Worm (Caenorhabditis elegans) whole organism, L1 larva: ENCODE results near the gene col-72.
"Not testable (repeated sequence)": the region's sequence is repeated elsewhere in the genome, so short reads cannot be mapped to it uniquely, and the experiment has no call there.

Source experiments
- C04F5.9 ChIP-seq: sonication (generic microtip); optimal IDR thresholded peaks from 2 replicates; lab custom pipeline; 2016; ENCODE audit warnings: missing genetic modification characterization, missing compliant biosample characterization
- C16A3.4 ChIP-seq: fragments of 150-350 bp; optimal IDR thresholded peaks from 2 replicates; lab custom pipeline; 2014; ENCODE audit warnings: missing biosample characterization, missing genetic modification characterization
- C34B4.2 ChIP-seq: sonication (generic microtip); optimal IDR thresholded peaks from 2 replicates; lab custom pipeline; 2017; ENCODE audit warnings: mild to moderate bottlenecking, missing genetic modification characterization, missing compliant biosample characterization
- F16B12.6 ChIP-seq: fragments of 150-350 bp; optimal IDR thresholded peaks from 2 replicates; lab custom pipeline; 2014; ENCODE audit warnings: missing biosample characterization, missing genetic modification characterization
- aha-1 ChIP-seq: fragments of 150-350 bp; optimal IDR thresholded peaks from 2 replicates; lab custom pipeline; 2014; ENCODE audit warnings: missing biosample characterization, missing genetic modification characterization
- blmp-1 ChIP-seq: fragments of 150-350 bp; optimal IDR thresholded peaks from 2 replicates; lab custom pipeline; 2014; ENCODE audit warnings: missing biosample characterization, missing genetic modification characterization
- ceh-8 ChIP-seq: fragments of 200-800 bp; sonication (Bioruptor generic); optimal IDR thresholded peaks from 2 replicates; lab custom pipeline; 2018; ENCODE audit warnings: mild to moderate bottlenecking, missing genetic modification characterization, moderate library complexity, missing compliant biosample characterization
- ceh-82 ChIP-seq, 3 experiments: fragments of 150-350 bp in 1 of 3; sonication (generic microtip) in 2 of 3; optimal IDR thresholded peaks; 2 replicates each; lab custom pipeline; 2014 to 2017; ENCODE audit warnings: missing biosample characterization in 3 of 3, missing genetic modification characterization in 3 of 3
- ceh-90 ChIP-seq: sonication (generic microtip); optimal IDR thresholded peaks from 2 replicates; lab custom pipeline; 2016; ENCODE audit warnings: missing genetic modification characterization, missing compliant biosample characterization
- dpl-1 ChIP-seq, 3 experiments: fragments of 150-350 bp in 2 of 3; sonication (generic microtip) in 1 of 3; optimal IDR thresholded peaks; 2 replicates each; lab custom pipeline; 2014 to 2017; ENCODE audit warnings: missing biosample characterization in 3 of 3, missing genetic modification characterization in 3 of 3, missing genetic modification reagents in 3 of 3
- dsc-1 ChIP-seq: sonication (generic microtip); optimal IDR thresholded peaks from 2 replicates; lab custom pipeline; 2016; ENCODE audit warnings: mild to moderate bottlenecking, missing genetic modification characterization, missing compliant biosample characterization
- efl-1 ChIP-seq, 4 experiments: fragments of 150-350 bp; optimal IDR thresholded peaks in 3 of 4; peaks in 1 of 4; 1 replicate in 1 of 4; 2 replicates in 3 of 4; lab custom pipeline; 2014; ENCODE audit warnings: missing biosample characterization in 2 of 4, missing genetic modification characterization in 2 of 4, missing genetic modification reagents in 2 of 4
- egl-13 ChIP-seq: sonication (generic microtip); optimal IDR thresholded peaks from 2 replicates; lab custom pipeline; 2016; ENCODE audit warnings: missing genotype, missing genetic modification reagents, missing genetic modification characterization, missing compliant biosample characterization
- fkh-10 ChIP-seq: sonication (generic microtip); optimal IDR thresholded peaks from 2 replicates; lab custom pipeline; 2017; ENCODE audit warnings: missing biosample characterization, missing genetic modification reagents, missing genetic modification characterization
- fkh-4 ChIP-seq: sonication (generic microtip); optimal IDR thresholded peaks from 2 replicates; lab custom pipeline; 2016; ENCODE audit warnings: missing compliant biosample characterization, missing genetic modification characterization, borderline replicate concordance
- fkh-8 ChIP-seq: sonication (generic microtip); optimal IDR thresholded peaks from 2 replicates; lab custom pipeline; 2016; ENCODE audit warnings: mild to moderate bottlenecking, missing genetic modification characterization, missing compliant biosample characterization
- grh-1 ChIP-seq: fragments of 200-800 bp; sonication (Bioruptor generic); IDR thresholded peaks from 2 replicates; pipeline ENCODE4 v1.3.6; 2022; ENCODE audit warnings: missing genetic modification reagents, missing genetic modification characterization, missing compliant biosample characterization
- hlh-4 ChIP-seq: sonication (generic microtip); optimal IDR thresholded peaks from 2 replicates; lab custom pipeline; 2016; ENCODE audit warnings: mild to moderate bottlenecking, missing genetic modification characterization, missing compliant biosample characterization
- hpl-2 ChIP-seq: fragments of 150-350 bp; optimal IDR thresholded peaks from 2 replicates; lab custom pipeline; 2014; ENCODE audit warnings: missing biosample characterization, missing genetic modification reagents, missing genetic modification characterization
- lin-13 ChIP-seq: fragments of 150-350 bp; optimal IDR thresholded peaks from 2 replicates; lab custom pipeline; 2014; ENCODE audit warnings: missing biosample characterization, missing genetic modification reagents, missing genetic modification characterization
- lin-14 ChIP-seq: fragments of 200-800 bp; sonication (Bioruptor generic); optimal IDR thresholded peaks from 2 replicates; lab custom pipeline; 2018; ENCODE audit warnings: mild to moderate bottlenecking, missing genetic modification characterization, moderate library complexity, missing compliant biosample characterization
- lin-15B ChIP-seq: fragments of 150-350 bp; sonication (generic microtip); optimal IDR thresholded peaks from 3 replicates; lab custom pipeline; 2014; ENCODE audit warnings: missing biosample characterization, missing genetic modification characterization
- lin-35 ChIP-seq, 2 experiments: fragments of 150-350 bp; optimal IDR thresholded peaks; 2 replicates each; lab custom pipeline; 2014; ENCODE audit warnings: missing biosample characterization in 2 of 2, missing genetic modification characterization in 2 of 2, missing genetic modification reagents in 2 of 2
- lin-39 ChIP-seq: fragments of 150-350 bp; optimal IDR thresholded peaks from 2 replicates; lab custom pipeline; 2014; ENCODE audit warnings: missing biosample characterization, missing genetic modification reagents, missing genetic modification characterization
- lir-3 ChIP-seq: sonication (generic microtip); optimal IDR thresholded peaks from 2 replicates; lab custom pipeline; 2016; ENCODE audit warnings: mild to moderate bottlenecking, missing genetic modification characterization, moderate library complexity, missing compliant biosample characterization; ENCODE audit not compliant: poor library complexity
- lsy-2 ChIP-seq, 2 experiments: fragments of 150-350 bp; optimal IDR thresholded peaks; 2 replicates each; lab custom pipeline; 2014; ENCODE audit warnings: missing biosample characterization in 2 of 2, missing genetic modification characterization in 2 of 2
- mdl-1 ChIP-seq, 2 experiments: fragments of 150-350 bp; optimal IDR thresholded peaks; 2 replicates each; lab custom pipeline; 2014 to 2017; ENCODE audit warnings: missing biosample characterization in 2 of 2, missing genetic modification characterization in 2 of 2, inconsistent platforms in 1 of 2
- mep-1 ChIP-seq: fragments of 150-350 bp; optimal IDR thresholded peaks from 2 replicates; lab custom pipeline; 2014; ENCODE audit warnings: missing biosample characterization, missing genetic modification characterization
- nhr-12 ChIP-seq: sonication (generic microtip); optimal IDR thresholded peaks from 2 replicates; lab custom pipeline; 2017; ENCODE audit warnings: missing biosample characterization, missing genetic modification characterization
- nhr-19 ChIP-seq: fragments of 200-800 bp; sonication (Bioruptor generic); conservative IDR thresholded peaks from 2 replicates; pipeline ENCODE4 v1.3.6; 2022; ENCODE audit warnings: missing genetic modification characterization, missing compliant biosample characterization
- nhr-47 ChIP-seq: sonication (generic microtip); optimal IDR thresholded peaks from 2 replicates; lab custom pipeline; 2016; ENCODE audit warnings: mild to moderate bottlenecking, missing genetic modification characterization, moderate library complexity, missing compliant biosample characterization
- nhr-85 ChIP-seq: sonication (generic microtip); peaks from one replicate; lab custom pipeline; 2016; ENCODE audit warnings: missing genetic modification characterization, inconsistent platforms, missing compliant biosample characterization
- nhr-90 ChIP-seq: sonication (generic microtip); optimal IDR thresholded peaks from 2 replicates; lab custom pipeline; 2016; ENCODE audit warnings: mild to moderate bottlenecking, missing genetic modification characterization, missing compliant biosample characterization; ENCODE audit not compliant: poor library complexity
- pag-3 ChIP-seq: sonication (generic microtip); optimal IDR thresholded peaks from 2 replicates; lab custom pipeline; 2017; ENCODE audit warnings: missing genetic modification characterization, mild to moderate bottlenecking, missing compliant biosample characterization, antibody characterized with exemption, borderline replicate concordance; ENCODE audit not compliant: insufficient read depth
- pax-3 ChIP-seq: fragments of 200-800 bp; sonication (Bioruptor generic); optimal IDR thresholded peaks from 2 replicates; lab custom pipeline; 2018; ENCODE audit warnings: mild to moderate bottlenecking, missing genetic modification characterization, moderate library complexity, missing compliant biosample characterization
- pqm-1 ChIP-seq: sonication (generic microtip); optimal IDR thresholded peaks from 3 replicates; lab custom pipeline; 2017; ENCODE audit warnings: missing biosample characterization, missing genetic modification characterization
- rnt-1 ChIP-seq: sonication (generic microtip); optimal IDR thresholded peaks from 2 replicates; lab custom pipeline; 2016; ENCODE audit warnings: mild to moderate bottlenecking, missing genetic modification characterization, moderate library complexity, missing compliant biosample characterization
- snu-23 ChIP-seq: sonication (generic microtip); optimal IDR thresholded peaks from 2 replicates; lab custom pipeline; 2016; ENCODE audit warnings: missing genetic modification characterization, missing compliant biosample characterization
- sox-4 ChIP-seq: sonication (generic microtip); optimal IDR thresholded peaks from 2 replicates; lab custom pipeline; 2016; ENCODE audit warnings: missing genetic modification characterization, missing compliant biosample characterization
- sptf-1 ChIP-seq: fragments of 150-350 bp; optimal IDR thresholded peaks from 2 replicates; lab custom pipeline; 2014; ENCODE audit warnings: missing biosample characterization, missing genetic modification characterization
- tbx-2 ChIP-seq: sonication (generic microtip); optimal IDR thresholded peaks from 2 replicates; lab custom pipeline; 2016; ENCODE audit warnings: missing genetic modification characterization, missing compliant biosample characterization
- unc-130 ChIP-seq: fragments of 150-350 bp; optimal IDR thresholded peaks from 2 replicates; lab custom pipeline; 2017; ENCODE audit warnings: missing biosample characterization, missing genetic modification characterization, inconsistent platforms
- unc-30 ChIP-seq: sonication (generic microtip); optimal IDR thresholded peaks from 2 replicates; lab custom pipeline; 2017; ENCODE audit warnings: missing biosample characterization, missing genetic modification characterization
- vab-15 ChIP-seq: sonication (generic microtip); optimal IDR thresholded peaks from 2 replicates; lab custom pipeline; 2017; ENCODE audit warnings: missing genotype, mild to moderate bottlenecking, missing genetic modification characterization, missing compliant biosample characterization
- xbp-1 ChIP-seq: sonication (generic microtip); optimal IDR thresholded peaks from 2 replicates; lab custom pipeline; 2016; ENCODE audit warnings: missing genetic modification characterization, missing compliant biosample characterization
- ztf-11 ChIP-seq, 2 experiments: sonication (generic microtip); optimal IDR thresholded peaks; 2 replicates each; lab custom pipeline; 2016 to 2017; ENCODE audit warnings: missing genetic modification characterization in 2 of 2, missing biosample characterization in 1 of 2, missing compliant biosample characterization in 1 of 2
- ztf-4 ChIP-seq: fragments of 150-350 bp; optimal IDR thresholded peaks from 2 replicates; lab custom pipeline; 2014; ENCODE audit warnings: missing biosample characterization, missing genetic modification characterization

Gene col-72

ce11 chrII:3499386-3499785 lies 24.6 kb downstream of the col-72 start, which contains the start of gene Y49F6B.9:
Gene Y49F6B.9 (minus strand): TSS chrII:3499387.
- peak in 1 of 2 experiments; percentile 92 for TF ChIP-seq efl-1 (optimal IDR thresholded peaks at IDR 0.05; lab: Kevin White, UChicago)
- TF ChIP-seq efl-1 (GFP tag; optimal IDR thresholded peaks at IDR 0.05 in 1 of 2; lab: Kevin White, UChicago): no peak
- TF ChIP-seq lin-39: no peak
- no peak for TF ChIP-seq nhr-19
- no peak for TF ChIP-seq unc-30 (tag; lab: Kevin White, UChicago)
- TF ChIP-seq dpl-1 (GFP tag; optimal IDR thresholded peaks at IDR 0.05; lab: Kevin White, UChicago): no peak
- peak in 1 of 2 experiments; percentile 9 for TF ChIP-seq lin-35 (GFP tag; optimal IDR thresholded peaks at IDR 0.05; lab: Kevin White, UChicago)
- TF ChIP-seq dsc-1 (tag; lab: Kevin White, UChicago): no peak

- not testable (repeated sequence) for TF ChIP-seq nhr-85, sptf-1, unc-30 (tag; lab: Kevin White, UChicago)
These were observed 33.2 kb downstream of the col-72 start, which contains the start of gene fbxb-112 for ce11 chrII:3490797-3491196. Gene fbxb-112 (plus strand): TSS chrII:3491097.

ce11 chrII:3482231-3482630 lies 41.8 kb downstream of the col-72 start, which contains the start of gene smu-2:
Gene smu-2 (plus strand): TSS chrII:3482408.
- TF ChIP-seq hlh-4 (tag; lab: Kevin White, UChicago) (no peak), egl-13 (tag; lab: Kevin White, UChicago) (peak; percentile 25), ceh-8 (GFP tag; lab: Kevin White, UChicago) (no peak), lin-13 (GFP tag; lab: Kevin White, UChicago) (peak; percentile 28), C16A3.4 (tag; lab: Kevin White, UChicago) (peak; percentile 56), lsy-2 (tag; optimal IDR thresholded peaks at IDR 0.05; lab: Kevin White, UChicago) (peak; percentile 69 to 75), unc-130 (tag; lab: Kevin White, UChicago) (no peak), blmp-1 (tag; lab: Kevin White, UChicago) (no peak), nhr-85 (tag; lab: Kevin White, UChicago) (peak; percentile 83), mdl-1 (tag; optimal IDR thresholded peaks at IDR 0.05; lab: Kevin White, UChicago) (no peak), nhr-12 (tag; lab: Kevin White, UChicago) (no peak), lin-39 (peak; percentile 1), lin-15B (tag; lab: Kevin White, UChicago) (peak; percentile 88), ceh-90 (tag; lab: Kevin White, UChicago) (peak; percentile 84), F16B12.6 (tag; lab: Kevin White, UChicago) (peak; percentile 53), sox-4 (tag; lab: Kevin White, UChicago) (peak; percentile 66), xbp-1 (peak; percentile 62), C04F5.9 (tag; lab: Kevin White, UChicago) (peak; percentile 67), pax-3 (peak; percentile 62), lin-14 (GFP tag; lab: Kevin White, UChicago) (no peak), rnt-1 (tag; lab: Kevin White, UChicago) (peak; percentile 97), fkh-4 (peak; percentile 82), ztf-11 (tag; optimal IDR thresholded peaks at IDR 0.05; lab: Kevin White, UChicago) (peak in 1 of 2 experiments; percentile 77), pag-3 (tag; lab: Kevin White, UChicago) (no peak), sptf-1 (tag; lab: Kevin White, UChicago) (no peak), pqm-1 (tag; lab: Kevin White, UChicago) (no peak), ceh-82 (tag; optimal IDR thresholded peaks at IDR 0.05; lab: Kevin White, UChicago) (peak; percentile 24 to 81 (median 55)), hpl-2 (no peak), dsc-1 (tag; lab: Kevin White, UChicago) (no peak), mep-1 (tag; lab: Kevin White, UChicago) (peak; percentile 68), ztf-4 (no peak), nhr-90 (tag; lab: Kevin White, UChicago) (peak; percentile 68), fkh-8 (tag; lab: Kevin White, UChicago) (peak; percentile 65), unc-30 (tag; lab: Kevin White, UChicago) (no peak), tbx-2 (tag; lab: Kevin White, UChicago) (peak; percentile 71), C34B4.2 (tag; lab: Kevin White, UChicago) (no peak), fkh-10 (GFP tag; lab: Kevin White, UChicago) (peak; percentile 44), snu-23 (no peak), lir-3 (tag; lab: Kevin White, UChicago) (peak; percentile 87), vab-15 (peak; percentile 68), aha-1 (tag; lab: Kevin White, UChicago) (no peak), nhr-47 (tag; lab: Kevin White, UChicago) (no peak), grh-1 (GFP tag; lab: Robert Waterston, UW) (no peak)
